Fruit fly (Drosophila melanogaster) whole organism, embryonic: ENCODE measurements around the gene CG4467.

Source experiments
- CG11085 ChIP-seq: fragments of 200-800 bp; sonication (Bioruptor generic); IDR thresholded peaks from 2 replicates; pipeline ENCODE4 v1.3.6; 2022; ENCODE audit warnings: missing biosample characterization, missing genetic modification characterization
- CG1233 ChIP-seq: fragments of 200-800 bp; sonication (Bioruptor generic); optimal IDR thresholded peaks from 4 replicates; lab custom pipeline; 2018; ENCODE audit warnings: missing biosample characterization, mild to moderate bottlenecking, missing genetic modification characterization
- CG13624 ChIP-seq: fragments of 200-800 bp; sonication (Bioruptor generic); optimal IDR thresholded peaks from 2 replicates; lab custom pipeline; 2016; ENCODE audit warnings: missing biosample characterization, missing genetic modification characterization
- CG13894 ChIP-seq: fragments of 200-800 bp; sonication (Bioruptor generic); optimal IDR thresholded peaks from 3 replicates; lab custom pipeline; 2018; ENCODE audit warnings: missing biosample characterization, mild to moderate bottlenecking, missing genetic modification characterization, moderate library complexity
- CG15601 ChIP-seq: fragments of 200-800 bp; sonication (Bioruptor generic); optimal IDR thresholded peaks from 3 replicates; lab custom pipeline; 2019; ENCODE audit warnings: missing biosample characterization, mild to moderate bottlenecking, missing genetic modification characterization, moderate library complexity
- CG18011 ChIP-seq: fragments of 200-800 bp; sonication (Bioruptor generic); optimal IDR thresholded peaks from 2 replicates; lab custom pipeline; 2017; ENCODE audit warnings: missing biosample characterization, missing genetic modification characterization, mild to moderate bottlenecking, moderate library complexity, missing genotype
- CG1832 ChIP-seq: fragments of 200-800 bp; sonication (Bioruptor generic); optimal IDR thresholded peaks from 2 replicates; lab custom pipeline; 2017; ENCODE audit warnings: missing biosample characterization, mild to moderate bottlenecking, missing genetic modification characterization, inconsistent platforms
- CG18619 ChIP-seq: fragments of 200-800 bp; sonication (Bioruptor generic); optimal IDR thresholded peaks from 3 replicates; lab custom pipeline; 2017; ENCODE audit warnings: missing biosample characterization, mild to moderate bottlenecking, missing genetic modification characterization
- CG2120 ChIP-seq: fragments of 200-800 bp; sonication (Bioruptor generic); optimal IDR thresholded peaks from 3 replicates; lab custom pipeline; 2016; ENCODE audit warnings: missing biosample characterization, missing genetic modification characterization
- CG2202 ChIP-seq: fragments of 200-800 bp; sonication (Bioruptor generic); optimal IDR thresholded peaks from 2 replicates; lab custom pipeline; 2018; ENCODE audit warnings: missing biosample characterization, mild to moderate bottlenecking, missing genetic modification characterization
- CG30020 ChIP-seq: fragments of 200-800 bp; optimal IDR thresholded peaks from 2 replicates; lab custom pipeline; 2019; ENCODE audit warnings: missing biosample characterization, mild to moderate bottlenecking, missing genetic modification characterization, moderate library complexity
- CG3281 ChIP-seq: fragments of 200-800 bp; sonication (Bioruptor generic); optimal IDR thresholded peaks from 3 replicates; lab custom pipeline; 2017; ENCODE audit warnings: missing biosample characterization, mild to moderate bottlenecking, missing genetic modification characterization
- CG3995 ChIP-seq: fragments of 200-800 bp; sonication (Bioruptor generic); optimal IDR thresholded peaks from 3 replicates; lab custom pipeline; 2016; ENCODE audit warnings: missing biosample characterization, missing genetic modification characterization
- CG7372 ChIP-seq: fragments of 200-800 bp; sonication (Bioruptor generic); IDR thresholded peaks from 2 replicates; pipeline ENCODE4 v1.3.6; 2022; ENCODE audit warnings: missing biosample characterization, missing genetic modification characterization
- CG8290 ChIP-seq, 3 experiments: fragments of 200-800 bp; sonication (Bioruptor generic); optimal IDR thresholded peaks; 2 replicates each; lab custom pipeline; 2016 to 2019; ENCODE audit warnings: missing biosample characterization in 3 of 3, missing genetic modification characterization in 3 of 3, mild to moderate bottlenecking in 2 of 3, moderate library complexity in 1 of 3
- CoRest ChIP-seq: fragments of 200-800 bp; sonication (Bioruptor generic); optimal IDR thresholded peaks from 3 replicates; lab custom pipeline; 2018; ENCODE audit warnings: missing biosample characterization, mild to moderate bottlenecking, missing genetic modification characterization, moderate library complexity
- D19B ChIP-seq: fragments of 200-800 bp; sonication (Bioruptor generic); optimal IDR thresholded peaks from 2 replicates; lab custom pipeline; 2017; ENCODE audit warnings: missing biosample characterization, mild to moderate bottlenecking, missing genetic modification characterization
- Dad ChIP-seq: fragments of 200-800 bp; sonication (Bioruptor generic); optimal IDR thresholded peaks from 3 replicates; lab custom pipeline; 2016; ENCODE audit warnings: missing biosample characterization, missing genetic modification characterization
- ERR ChIP-seq: fragments of 200-800 bp; sonication (Bioruptor generic); optimal IDR thresholded peaks from 2 replicates; lab custom pipeline; 2016; ENCODE audit warnings: missing biosample characterization, missing genetic modification characterization
- GATAe ChIP-seq: fragments of 200-800 bp; sonication (Bioruptor generic); conservative IDR thresholded peaks from 2 replicates; pipeline ENCODE4 v1.3.6; 2022; ENCODE audit warnings: missing biosample characterization, missing genetic modification characterization
- Hr51 ChIP-seq, 2 experiments: fragments of 200-800 bp; sonication (Bioruptor generic); optimal IDR thresholded peaks; 2 replicates in 1 of 2; 3 replicates in 1 of 2; lab custom pipeline; 2016 to 2018; ENCODE audit warnings: missing biosample characterization in 2 of 2, missing genetic modification characterization in 2 of 2, mild to moderate bottlenecking in 1 of 2, moderate library complexity in 1 of 2
- Jarid2 ChIP-seq: fragments of 200-800 bp; sonication (Bioruptor generic); optimal IDR thresholded peaks from 3 replicates; lab custom pipeline; 2017; ENCODE audit warnings: mild to moderate bottlenecking, missing biosample characterization, missing genetic modification reagents, missing genetic modification characterization
- Oaz ChIP-seq: fragments of 200-800 bp; sonication (Bioruptor generic); IDR thresholded peaks from 2 replicates; pipeline ENCODE4 v1.3.6; 2022; ENCODE audit warnings: missing biosample characterization, missing genetic modification characterization
- PHDP ChIP-seq: fragments of 200-800 bp; sonication (Bioruptor generic); optimal IDR thresholded peaks from 3 replicates; lab custom pipeline; 2018; ENCODE audit warnings: missing biosample characterization, mild to moderate bottlenecking, missing genetic modification characterization, moderate library complexity
- Rx ChIP-seq: fragments of 200-800 bp; sonication (Bioruptor generic); IDR thresholded peaks from 2 replicates; pipeline ENCODE4 v1.3.6; 2022; ENCODE audit warnings: missing biosample characterization, missing genetic modification characterization
- Usf ChIP-seq: fragments of 200-800 bp; sonication (Bioruptor generic); optimal IDR thresholded peaks from 2 replicates; lab custom pipeline; 2017; ENCODE audit warnings: missing genotype, missing biosample characterization, missing genetic modification characterization
- Xrp1 ChIP-seq: fragments of 200-800 bp; sonication (Bioruptor generic); IDR thresholded peaks from 2 replicates; pipeline ENCODE4 v1.3.6; 2022; ENCODE audit warnings: missing biosample characterization, missing genetic modification characterization
- amos ChIP-seq: fragments of 200-800 bp; sonication (Bioruptor generic); IDR thresholded peaks from 2 replicates; pipeline ENCODE4 v1.3.6; 2022; ENCODE audit warnings: missing biosample characterization, missing genetic modification characterization; ENCODE audit not compliant: partially characterized antibody
- az2 ChIP-seq: fragments of 200-800 bp; sonication (Bioruptor generic); optimal IDR thresholded peaks from 3 replicates; lab custom pipeline; 2016; ENCODE audit warnings: missing biosample characterization, missing genetic modification characterization
- bcd ChIP-seq: fragments of 200-800 bp; sonication (Bioruptor generic); optimal IDR thresholded peaks from 2 replicates; lab custom pipeline; 2017; ENCODE audit warnings: missing biosample characterization, mild to moderate bottlenecking, missing genetic modification characterization
- br ChIP-seq: fragments of >200 bp; optimal IDR thresholded peaks from 2 replicates; lab custom pipeline; 2017
- chinmo ChIP-seq: fragments of 200-800 bp; sonication (Bioruptor generic); IDR thresholded peaks from 4 replicates; pipeline ENCODE4 v1.3.6; 2022; ENCODE audit warnings: missing biosample characterization, missing genetic modification characterization; ENCODE audit not compliant: partially characterized antibody
- crol ChIP-seq: fragments of 200-800 bp; sonication (Bioruptor generic); IDR thresholded peaks from 2 replicates; pipeline ENCODE4 v1.3.6; 2022; ENCODE audit warnings: missing biosample characterization, missing genetic modification characterization
- dm ChIP-seq: fragments of 200-800 bp; sonication (Bioruptor generic); optimal IDR thresholded peaks from 3 replicates; lab custom pipeline; 2016; ENCODE audit warnings: missing biosample characterization, missing genetic modification characterization
- fd64A ChIP-seq: fragments of 200-800 bp; sonication (Bioruptor generic); optimal IDR thresholded peaks from 3 replicates; lab custom pipeline; 2018; ENCODE audit warnings: missing biosample characterization, mild to moderate bottlenecking, missing genetic modification characterization
- ftz-f1 ChIP-seq: fragments of 200-800 bp; sonication (Bioruptor generic); optimal IDR thresholded peaks from 2 replicates; lab custom pipeline; 2016; ENCODE audit warnings: missing biosample characterization, missing genetic modification characterization
- her ChIP-seq: fragments of 200-800 bp; sonication (Bioruptor generic); optimal IDR thresholded peaks from 2 replicates; lab custom pipeline; 2016; ENCODE audit warnings: missing biosample characterization, missing genetic modification characterization
- lbe ChIP-seq: fragments of 200-800 bp; sonication (Bioruptor generic); optimal IDR thresholded peaks from 2 replicates; lab custom pipeline; 2016; ENCODE audit warnings: missing biosample characterization, mild to moderate bottlenecking, missing genetic modification characterization
- mirr ChIP-seq: fragments of 200-800 bp; sonication (Bioruptor generic); optimal IDR thresholded peaks from 3 replicates; lab custom pipeline; 2018; ENCODE audit warnings: missing biosample characterization, mild to moderate bottlenecking, missing genetic modification characterization
- pfk ChIP-seq: fragments of 200-800 bp; sonication (Bioruptor generic); optimal IDR thresholded peaks from 2 replicates; lab custom pipeline; 2018; ENCODE audit warnings: missing biosample characterization, mild to moderate bottlenecking, missing genetic modification characterization, moderate library complexity
- pho ChIP-seq: fragments of 200-800 bp; sonication (Bioruptor generic); optimal IDR thresholded peaks from 2 replicates; lab custom pipeline; 2016; ENCODE audit warnings: missing biosample characterization, missing genetic modification characterization
- pzg ChIP-seq: fragments of 200-800 bp; sonication (Bioruptor generic); optimal IDR thresholded peaks from 3 replicates; lab custom pipeline; 2018; ENCODE audit warnings: missing biosample characterization, mild to moderate bottlenecking, missing genetic modification characterization, moderate library complexity
- repo ChIP-seq: fragments of 200-800 bp; sonication (Bioruptor generic); optimal IDR thresholded peaks from 2 replicates; lab custom pipeline; 2016; ENCODE audit warnings: missing biosample characterization, missing genetic modification characterization
- scrt ChIP-seq: fragments of 200-800 bp; sonication (Bioruptor generic); optimal IDR thresholded peaks from 2 replicates; lab custom pipeline; 2018; ENCODE audit warnings: missing biosample characterization, mild to moderate bottlenecking, missing genetic modification characterization, moderate library complexity
- sens ChIP-seq: fragments of 200-800 bp; sonication (Bioruptor generic); peaks from one replicate; lab custom pipeline; 2016; ENCODE audit warnings: missing biosample characterization, missing genetic modification characterization
- sqz ChIP-seq: fragments of 200-800 bp; sonication (Bioruptor generic); optimal IDR thresholded peaks from 3 replicates; lab custom pipeline; 2018; ENCODE audit warnings: missing biosample characterization, mild to moderate bottlenecking, missing genetic modification characterization
- stc ChIP-seq: fragments of 200-800 bp; sonication (Bioruptor generic); IDR thresholded peaks from 2 replicates; pipeline ENCODE4 v1.3.6; 2022; ENCODE audit warnings: missing biosample characterization, missing genetic modification characterization
- vfl ChIP-seq: fragments of 200-800 bp; sonication (Bioruptor generic); optimal IDR thresholded peaks from 2 replicates; lab custom pipeline; 2016; ENCODE audit warnings: missing biosample characterization, missing genetic modification characterization
- zf30C ChIP-seq: fragments of 200-800 bp; sonication (Bioruptor generic); optimal IDR thresholded peaks from 3 replicates; lab custom pipeline; 2018; ENCODE audit warnings: missing biosample characterization, mild to moderate bottlenecking, missing genetic modification characterization

The CG4467 gene

dm6 chr3R:23228605-23229264 is 20.0 kb downstream of the CG4467 start (continued):
- TF ChIP-seq D19B (peak; percentile 35), CG13624 (peak; percentile 50), br (lab: Kevin White, UChicago) (no peak), bcd (peak; percentile 33), CG18619 (GFP tag; lab: Kevin White, UChicago) (peak; percentile 7), vfl (GFP tag; lab: Kevin White, UChicago) (peak; percentile 30), dm (GFP tag; lab: Kevin White, UChicago) (no peak), Usf (GFP tag; lab: Kevin White, UChicago) (no peak), PHDP (tag; lab: Kevin White, UChicago) (peak; percentile 13), Oaz (GFP tag; lab: Robert Waterston, UW) (no peak), CG13894 (tag; lab: Kevin White, UChicago) (peak; percentile 47), CG11085 (GFP tag; lab: Robert Waterston, UW) (no peak), Rx (GFP tag; lab: Robert Waterston, UW) (no peak), Dad (GFP tag; lab: Kevin White, UChicago) (no peak), CG3281 (GFP tag; lab: Kevin White, UChicago) (peak; percentile 57), az2 (GFP tag; lab: Kevin White, UChicago) (no peak), amos (GFP tag; lab: Robert Waterston, UW) (no peak), CG3995 (no peak), pzg (GFP tag; lab: Kevin White, UChicago) (no peak), CG2202 (tag; lab: Kevin White, UChicago) (no peak), Xrp1 (GFP tag; lab: Robert Waterston, UW) (no peak), CoRest (tag; lab: Kevin White, UChicago) (peak; percentile 10), scrt (GFP tag; lab: Kevin White, UChicago) (peak; percentile 6)

- TF ChIP-seq Jarid2 (GFP tag; lab: Kevin White, UChicago) (peak; percentile 99), crol (peak; percentile 98), ERR (GFP tag; lab: Kevin White, UChicago) (peak; percentile 55), CG1233 (peak; percentile 20), CG8290 (GFP tag; optimal IDR thresholded peaks at IDR 0.05; lab: Kevin White, UChicago) (no peak), CG8290 (tag; optimal IDR thresholded peaks at IDR 0.05; lab: Kevin White, UChicago) (peak in 1 of 2 experiments; percentile 53), fd64A (GFP tag; lab: Kevin White, UChicago) (peak; percentile 36), mirr (peak; percentile 69), ftz-f1 (peak; percentile 40), CG18011 (GFP tag; lab: Kevin White, UChicago) (peak; percentile 41), pfk (GFP tag; lab: Kevin White, UChicago) (peak; percentile 32), sqz (GFP tag; lab: Kevin White, UChicago) (peak; percentile 57), CG15601 (tag; lab: Kevin White, UChicago) (peak; percentile 0), sens (GFP tag; lab: Kevin White, UChicago) (peak; percentile 57), chinmo (peak; percentile 97), stc (GFP tag; lab: Robert Waterston, UW) (peak; percentile 44; the same call in 1 of the 2 replicates), CG30020 (no peak), CG7372 (GFP tag; lab: Robert Waterston, UW) (peak; percentile 84), her (GFP tag; lab: Kevin White, UChicago) (peak; percentile 14), lbe (GFP tag; lab: Kevin White, UChicago) (peak; percentile 10), CG1832 (GFP tag; lab: Kevin White, UChicago) (peak; percentile 25), GATAe (GFP tag; lab: Robert Waterston, UW) (peak; percentile 50), Hr51 (GFP tag; optimal IDR thresholded peaks at IDR 0.05; lab: Kevin White, UChicago) (peak in 1 of 2 experiments; percentile 6), zf30C (GFP tag; lab: Kevin White, UChicago) (no peak), CG2120 (GFP tag; lab: Kevin White, UChicago) (peak; percentile 40), repo (GFP tag; lab: Kevin White, UChicago) (peak; percentile 41), pho (no peak)
These were observed 22.1 kb downstream of the CG4467 start, which contains the start of gene cnc for dm6 chr3R:23226521-23227039. cnc (minus strand) TSS chr3R:23226711.
